Fruit fly (Drosophila melanogaster) whole organism, wandering third instar larva: ENCODE data around the gene CG16978.

Experiments used
- Abd-B ChIP-seq: fragments of >200 bp; optimal IDR thresholded peaks from 2 replicates; lab custom pipeline; 2017; ENCODE audit warnings: missing biosample characterization, missing genetic modification characterization
- Hr83 ChIP-seq: fragments of 200-300 bp; sonication (Bioruptor generic); optimal IDR thresholded peaks from 2 replicates; lab custom pipeline; 2016; ENCODE audit warnings: missing biosample characterization, mild to moderate bottlenecking, missing genetic modification characterization, moderate library complexity; ENCODE audit not compliant: poor library complexity, severe bottlenecking
- Myc ChIP-seq: fragments of >200 bp; optimal IDR thresholded peaks from 2 replicates; lab custom pipeline; 2017
- foxo ChIP-seq, 2 experiments: fragments of 200-800 bp; sonication (Bioruptor generic); optimal IDR thresholded peaks; 2 replicates in 1 of 2; 3 replicates in 1 of 2; lab custom pipeline; 2016 to 2017; ENCODE audit warnings: missing biosample characterization in 2 of 2, missing genetic modification characterization in 2 of 2
- lola ChIP-seq: fragments of >200 bp; optimal IDR thresholded peaks from 2 replicates; lab custom pipeline; 2017; ENCODE audit warnings: missing biosample characterization, missing genetic modification characterization
- pan ChIP-seq: fragments of >200 bp; optimal IDR thresholded peaks from 2 replicates; lab custom pipeline; 2017

dm6 chr2L:13135929-13136328 is 7.5 kb downstream of the CG16978 start:
- no peak for TF ChIP-seq foxo (GFP tag; optimal IDR thresholded peaks at IDR 0.05; lab: Kevin White, UChicago)
- TF ChIP-seq Abd-B: no peak
- no peak for TF ChIP-seq pan (lab: Kevin White, UChicago)
- no peak for TF ChIP-seq lola (GFP tag; lab: Kevin White, UChicago)
- TF ChIP-seq Myc: no peak
- no peak for TF ChIP-seq Hr83 (GFP tag; lab: Kevin White, UChicago)
